Worm (Caenorhabditis elegans): ENCODE data around the gene pqn-8.

The pqn-8 gene

DNA sequence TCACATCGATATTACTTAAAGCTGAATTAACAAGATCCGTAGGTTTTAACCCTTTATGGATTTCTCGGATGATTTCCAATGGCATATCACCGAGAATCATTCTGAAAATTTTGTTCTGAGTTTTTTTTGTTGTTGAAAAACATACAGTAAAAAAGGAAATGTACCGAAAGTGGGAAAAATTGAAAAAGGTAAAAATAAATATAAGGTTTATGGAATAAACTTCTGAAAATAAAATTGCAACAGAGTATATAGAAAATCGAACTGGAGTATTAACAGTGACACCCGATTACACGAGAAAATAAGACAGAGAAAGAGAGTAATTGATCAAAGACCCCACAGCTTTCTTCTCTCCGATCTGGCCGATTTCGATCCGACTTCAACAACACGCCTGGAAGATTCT, 45.9 kb downstream of the pqn-8 start, which contains the start of gene K03H1.11:
Gene K03H1.11, minus strand, starts transcription at position 101 of the 400 bp plus-strand sequence.
- TF ChIP-seq ceh-90 (tag; optimal IDR thresholded peaks at IDR 0.05) (no peak), ets-5 (GFP tag; IDR thresholded peaks at IDR 0.05) (no peak), nhr-47 (tag; optimal IDR thresholded peaks at IDR 0.05) (no peak), unc-62 (GFP tag; optimal IDR thresholded peaks at IDR 0.05) (no peak), blmp-1 (tag; optimal IDR thresholded peaks at IDR 0.05) (no peak), lsy-2 (tag; optimal IDR thresholded peaks at IDR 0.05) (no peak), zag-1 (tag; optimal IDR thresholded peaks at IDR 0.05) (no peak), Y116A8C.19 (tag; optimal IDR thresholded peaks at IDR 0.05; ENCODE audit: borderline replicate concordance) (no peak)

DNA sequence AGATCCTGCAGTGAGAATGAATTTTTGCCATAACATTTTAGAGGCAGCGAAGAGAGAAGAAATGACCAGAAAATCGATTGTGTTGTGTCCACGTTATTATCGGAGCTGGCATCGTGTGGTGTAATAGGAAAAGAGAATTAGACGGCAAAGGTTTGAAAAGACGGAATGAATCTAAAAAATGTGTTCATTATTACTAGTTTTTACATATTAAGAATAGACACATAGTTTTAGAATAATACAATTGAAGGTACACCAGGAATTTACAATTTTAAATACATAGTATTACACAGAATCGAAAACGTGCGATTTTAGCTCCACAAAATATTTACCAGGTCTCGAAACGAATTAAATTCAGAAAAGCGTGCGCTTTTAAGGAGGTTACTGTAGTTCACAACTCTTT, 47.5 kb downstream of the pqn-8 start, which contains the start of gene K03H1.13:
Gene K03H1.13, minus strand, starts transcription at position 101 of the 400 bp plus-strand sequence.
- TF ChIP-seq nhr-20 (tag; optimal IDR thresholded peaks at IDR 0.05), result no peak
- no peak for TF ChIP-seq efl-1 (optimal IDR thresholded peaks at IDR 0.05)
- TF ChIP-seq efl-1 (GFP tag; optimal IDR thresholded peaks at IDR 0.05 in 1 of 2), result peak in 1 of 2 experiments; percentile 30

DNA sequence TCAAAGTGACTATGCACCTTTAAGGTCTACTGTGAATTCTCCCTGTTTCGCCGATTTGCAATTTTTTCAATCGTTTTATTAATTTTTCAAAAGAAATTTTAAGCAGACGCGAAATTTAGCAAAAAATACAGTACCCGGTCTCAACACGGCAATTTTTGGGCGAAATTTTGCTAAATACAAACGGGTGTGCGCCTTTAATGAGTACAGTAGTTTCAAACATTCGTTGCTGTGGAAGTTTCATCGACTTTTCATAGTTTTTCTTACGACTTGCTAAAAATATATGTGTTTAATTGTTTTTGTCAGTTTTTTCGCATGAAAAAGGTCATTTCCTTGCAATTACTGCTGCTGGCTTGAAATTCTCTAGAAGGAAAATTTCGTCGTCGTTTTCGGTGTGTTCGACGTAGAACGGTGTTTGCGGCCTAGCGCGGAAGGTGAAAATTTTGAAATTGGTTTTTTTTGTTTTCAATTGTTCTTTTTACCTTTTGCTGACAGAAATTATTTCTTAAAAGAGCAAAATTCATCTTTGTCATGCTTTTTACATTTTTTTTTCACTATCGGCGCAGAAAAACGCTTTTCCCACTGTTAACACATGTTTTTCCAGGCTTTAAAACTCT, 50.9 kb downstream of the pqn-8 start, which contains the start of gene K03H1.7:
Gene K03H1.7, plus strand, starts transcription at position 600 of the 614 bp plus-strand sequence.
- TF ChIP-seq irx-1 (tag; optimal IDR thresholded peaks at IDR 0.05) (no peak), lsy-2 (tag; optimal IDR thresholded peaks at IDR 0.05) (no peak), nhr-12 (tag; optimal IDR thresholded peaks at IDR 0.05) (no peak), mep-1 (tag; optimal IDR thresholded peaks at IDR 0.05) (no peak), unc-62 (GFP tag; optimal IDR thresholded peaks at IDR 0.05) (no peak), unc-30 (tag; optimal IDR thresholded peaks at IDR 0.05) (no peak), efl-3 (GFP tag; optimal IDR thresholded peaks at IDR 0.05) (no peak), F16B12.6 (tag; optimal IDR thresholded peaks at IDR 0.05) (peak; percentile 74), efl-1 (optimal IDR thresholded peaks at IDR 0.05) (peak; percentile 64 to 69), efl-1 (GFP tag; optimal IDR thresholded peaks at IDR 0.05 in 1 of 2) (peak; percentile 81 to 97), mef-2 (tag; optimal IDR thresholded peaks at IDR 0.05) (no peak), hlh-17 (GFP tag; optimal IDR thresholded peaks at IDR 0.05; ENCODE audit: borderline replicate concordance) (no peak), C04F5.9 (tag; optimal IDR thresholded peaks at IDR 0.05) (no peak), fkh-10 (GFP tag; optimal IDR thresholded peaks at IDR 0.05) (no peak), dpl-1 (GFP tag; optimal IDR thresholded peaks at IDR 0.05) (peak; percentile 43 to 80 (median 67)), nhr-19 (GFP tag; conservative IDR thresholded peaks at IDR 0.05) (no peak), lin-13 (GFP tag; optimal IDR thresholded peaks at IDR 0.05) (no peak), lin-15B (tag; optimal IDR thresholded peaks at IDR 0.05) (peak; percentile 63), lin-35 (GFP tag; optimal IDR thresholded peaks at IDR 0.05) (peak; percentile 1 to 84)
